Fruit fly (Drosophila melanogaster): ENCODE data around the gene GstD1.

GstD1 gene

dm6 chr3R:12341374-12341773, 27.7 kb downstream of the GstD1 start, which contains the start of gene Sgsf:
Gene Sgsf, plus strand, starts transcription at chr3R:12341674.
- TF ChIP-seq CG7101 (tag; optimal IDR thresholded peaks at IDR 0.05) = no peak
- no peak for TF ChIP-seq CG33017 (tag; optimal IDR thresholded peaks at IDR 0.05)
- TF ChIP-seq Hr96 (GFP tag; optimal IDR thresholded peaks at IDR 0.05) = no peak
- no peak for TF ChIP-seq ovo (GFP tag; optimal IDR thresholded peaks at IDR 0.05)
- TF ChIP-seq CG11617 (GFP tag; optimal IDR thresholded peaks at IDR 0.05) = no peak
- no peak for TF ChIP-seq kay (GFP tag; ENCODE audit: borderline replicate concordance)
- TF ChIP-seq Crg-1 (GFP tag; optimal IDR thresholded peaks at IDR 0.05) = no peak
- no peak for TF ChIP-seq toe (GFP tag; optimal IDR thresholded peaks at IDR 0.05)
- no peak for TF ChIP-seq CG14711 (tag; optimal IDR thresholded peaks at IDR 0.05)
- no peak for TF ChIP-seq bab1 (GFP tag; optimal IDR thresholded peaks at IDR 0.05)
- no peak for TF ChIP-seq Mnt (GFP tag; optimal IDR thresholded peaks at IDR 0.05)
- TF ChIP-seq cnc (optimal IDR thresholded peaks at IDR 0.05) = no peak
- TF ChIP-seq CG5204 (GFP tag; optimal IDR thresholded peaks at IDR 0.05) = no peak
- TF ChIP-seq CG12768 (GFP tag; optimal IDR thresholded peaks at IDR 0.05) = no peak

dm6 chr3R:12329827-12330226, 39.2 kb downstream of the GstD1 start:
- TF ChIP-seq bab1 (GFP tag; optimal IDR thresholded peaks at IDR 0.05) = no peak
- no peak for TF ChIP-seq kay (GFP tag; ENCODE audit: borderline replicate concordance)
- no peak for TF ChIP-seq CG5204 (GFP tag; optimal IDR thresholded peaks at IDR 0.05)
- TF ChIP-seq Mnt (GFP tag; optimal IDR thresholded peaks at IDR 0.05) = no peak
- no peak for TF ChIP-seq toe (GFP tag; optimal IDR thresholded peaks at IDR 0.05)
- no peak for TF ChIP-seq CG12768 (GFP tag; optimal IDR thresholded peaks at IDR 0.05)
- no peak for TF ChIP-seq Crg-1 (GFP tag; optimal IDR thresholded peaks at IDR 0.05)
- no peak for TF ChIP-seq Clk (GFP tag; optimal IDR thresholded peaks at IDR 0.05)
- no peak for TF ChIP-seq CG33017 (tag; optimal IDR thresholded peaks at IDR 0.05)
- TF ChIP-seq CG7101 (tag; optimal IDR thresholded peaks at IDR 0.05) = no peak
- TF ChIP-seq CG7045 (GFP tag; optimal IDR thresholded peaks at IDR 0.05) = no peak
- no peak for TF ChIP-seq CG1620 (GFP tag; optimal IDR thresholded peaks at IDR 0.05)
- no peak for TF ChIP-seq tj (GFP tag; optimal IDR thresholded peaks at IDR 0.05)
- no peak for TF ChIP-seq CG11617 (GFP tag; optimal IDR thresholded peaks at IDR 0.05)
- TF ChIP-seq pad (GFP tag; optimal IDR thresholded peaks at IDR 0.05) = no peak
- TF ChIP-seq Hr96 (GFP tag; optimal IDR thresholded peaks at IDR 0.05) = no peak
- no peak for TF ChIP-seq ovo (GFP tag; optimal IDR thresholded peaks at IDR 0.05)
- no peak for TF ChIP-seq CG14711 (tag; optimal IDR thresholded peaks at IDR 0.05)
- TF ChIP-seq cic (GFP tag; optimal IDR thresholded peaks at IDR 0.05) = no peak

DNA sequence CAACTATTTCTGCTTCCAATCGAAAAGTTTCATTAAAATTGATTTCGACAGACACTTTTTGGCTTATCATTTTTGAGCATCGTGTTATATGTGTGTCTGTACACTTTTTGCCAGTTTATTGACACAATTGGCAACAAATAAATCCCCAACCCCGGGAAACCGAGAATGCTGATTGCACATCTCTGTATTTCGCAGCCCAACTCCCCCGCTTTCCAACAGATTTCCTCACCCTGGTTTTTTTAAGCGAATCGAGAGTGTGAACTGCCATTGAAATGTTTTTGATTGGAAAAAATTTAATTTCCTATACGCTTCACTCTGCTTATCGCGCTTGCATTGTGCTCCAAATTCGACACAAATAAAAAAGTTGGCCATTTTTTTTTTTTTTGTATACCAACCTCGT, 42.2 kb downstream of the GstD1 start:
- TF ChIP-seq pad (GFP tag; optimal IDR thresholded peaks at IDR 0.05) (no peak), CG7101 (tag; optimal IDR thresholded peaks at IDR 0.05) (no peak), toe (GFP tag; optimal IDR thresholded peaks at IDR 0.05) (no peak), Hr96 (GFP tag; optimal IDR thresholded peaks at IDR 0.05) (no peak), CG12768 (GFP tag; optimal IDR thresholded peaks at IDR 0.05) (no peak), bab1 (GFP tag; optimal IDR thresholded peaks at IDR 0.05) (no peak), Crg-1 (GFP tag; optimal IDR thresholded peaks at IDR 0.05) (no peak), tj (GFP tag; optimal IDR thresholded peaks at IDR 0.05) (no peak)

- TF ChIP-seq cnc (optimal IDR thresholded peaks at IDR 0.05) (no peak), CG7045 (GFP tag; optimal IDR thresholded peaks at IDR 0.05) (no peak), Mnt (GFP tag; optimal IDR thresholded peaks at IDR 0.05) (no peak), ovo (GFP tag; optimal IDR thresholded peaks at IDR 0.05) (no peak), CG12768 (GFP tag; optimal IDR thresholded peaks at IDR 0.05) (no peak), tj (GFP tag; optimal IDR thresholded peaks at IDR 0.05) (no peak), CG7101 (tag; optimal IDR thresholded peaks at IDR 0.05) (no peak), toe (GFP tag; optimal IDR thresholded peaks at IDR 0.05) (no peak), bab1 (GFP tag; optimal IDR thresholded peaks at IDR 0.05) (no peak), Crg-1 (GFP tag; optimal IDR thresholded peaks at IDR 0.05) (no peak), Hr96 (GFP tag; optimal IDR thresholded peaks at IDR 0.05) (no peak)
Measured at dm6 chr3R:12323221-12323620, 45.8 kb downstream of the GstD1 start, which contains the start of gene CG10013. Gene CG10013, plus strand, starts transcription at chr3R:12323521.
